Worm (Caenorhabditis elegans): ENCODE results near the gene acdh-2.

DNA sequence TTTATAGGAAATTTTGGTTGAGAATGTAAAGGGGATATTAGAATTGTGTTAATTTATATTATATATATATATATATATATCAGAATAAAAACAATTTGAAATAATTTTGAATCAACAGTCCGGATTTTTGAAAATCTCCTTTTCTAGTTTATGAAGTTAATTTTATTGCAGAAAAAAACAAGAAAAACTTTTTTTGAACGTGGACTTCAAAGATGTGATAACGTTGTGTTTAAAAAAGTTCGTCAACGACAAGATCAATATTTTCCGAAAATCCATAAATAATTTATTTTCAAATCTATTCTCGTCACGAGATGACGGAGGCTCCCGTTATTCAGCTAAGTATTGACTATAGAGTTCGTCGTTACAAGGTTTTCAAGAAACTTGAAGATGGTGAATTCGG, 9.8 kb downstream of the acdh-2 start, which contains the start of gene C17C3.11:
- no peak for TF ChIP-seq nhr-237 (tag; optimal IDR thresholded peaks at IDR 0.05)
- TF ChIP-seq pha-4 (tag; optimal IDR thresholded peaks at IDR 0.05) = no peak
- TF ChIP-seq cnd-1 (tag; optimal IDR thresholded peaks at IDR 0.05) = no peak
- TF ChIP-seq elt-1 (tag; optimal IDR thresholded peaks at IDR 0.05; ENCODE audit: borderline replicate concordance, insufficient read depth) = no peak
- no peak for TF ChIP-seq mep-1 (tag; optimal IDR thresholded peaks at IDR 0.05)
- TF ChIP-seq snpc-4 (tag; optimal IDR thresholded peaks at IDR 0.05) = no peak
- no peak for TF ChIP-seq elt-3 (tag; optimal IDR thresholded peaks at IDR 0.05)
- TF ChIP-seq unc-62 (GFP tag; optimal IDR thresholded peaks at IDR 0.05) = no peak
- TF ChIP-seq zip-8 (tag; optimal IDR thresholded peaks at IDR 0.05) = no peak
- no peak for TF ChIP-seq sptf-1 (tag; optimal IDR thresholded peaks at IDR 0.05)
- no peak for TF ChIP-seq hlh-1 (tag; optimal IDR thresholded peaks at IDR 0.05)
- no peak for TF ChIP-seq M03D4.4 (tag; optimal IDR thresholded peaks at IDR 0.05)
- TF ChIP-seq ceh-83 (GFP tag; optimal IDR thresholded peaks at IDR 0.05) = no peak
- no peak for TF ChIP-seq nhr-12 (tag; optimal IDR thresholded peaks at IDR 0.05)
